Worm (Caenorhabditis elegans): ENCODE data around the gene Y55F3BL.6.

Gene Y55F3BL.6

ce11 chrIV:830262-830960 is 23.5 kb upstream of the Y55F3BL.6 start:
- TF ChIP-seq egl-5 (tag; optimal IDR thresholded peaks at IDR 0.05) (no peak), fkh-10 (GFP tag; optimal IDR thresholded peaks at IDR 0.05) (no peak), mdl-1 (tag; optimal IDR thresholded peaks at IDR 0.05) (no peak)

DNA sequence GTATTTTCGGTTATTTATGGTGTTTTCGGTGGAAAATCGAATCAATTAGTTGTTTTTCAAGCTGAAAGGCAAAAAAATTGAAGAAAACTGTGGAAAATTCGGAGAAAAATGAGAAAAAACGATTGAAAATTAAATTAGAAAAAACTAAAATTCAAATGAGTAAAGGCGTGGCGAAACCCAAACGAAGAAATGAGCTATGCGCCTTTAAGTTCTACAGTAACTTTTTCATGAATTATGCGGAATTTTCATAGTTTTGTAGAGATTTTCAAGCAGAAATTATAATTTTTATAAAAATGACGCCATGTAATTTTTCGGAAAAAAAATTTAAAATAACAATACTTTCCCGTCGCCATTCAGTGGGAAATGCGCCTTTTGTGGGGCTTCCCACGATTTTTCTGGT is 22.8 kb upstream of the Y55F3BL.6 start:
- TF ChIP-seq zag-1 (tag; optimal IDR thresholded peaks at IDR 0.05) (no peak), ZK546.5 (tag; optimal IDR thresholded peaks at IDR 0.05) (no peak), nhr-237 (tag; optimal IDR thresholded peaks at IDR 0.05) (no peak), pqm-1 (tag; optimal IDR thresholded peaks at IDR 0.05) (no peak), unc-62 (GFP tag; optimal IDR thresholded peaks at IDR 0.05) (no peak), fos-1 (tag; optimal IDR thresholded peaks at IDR 0.05) (no peak)

DNA sequence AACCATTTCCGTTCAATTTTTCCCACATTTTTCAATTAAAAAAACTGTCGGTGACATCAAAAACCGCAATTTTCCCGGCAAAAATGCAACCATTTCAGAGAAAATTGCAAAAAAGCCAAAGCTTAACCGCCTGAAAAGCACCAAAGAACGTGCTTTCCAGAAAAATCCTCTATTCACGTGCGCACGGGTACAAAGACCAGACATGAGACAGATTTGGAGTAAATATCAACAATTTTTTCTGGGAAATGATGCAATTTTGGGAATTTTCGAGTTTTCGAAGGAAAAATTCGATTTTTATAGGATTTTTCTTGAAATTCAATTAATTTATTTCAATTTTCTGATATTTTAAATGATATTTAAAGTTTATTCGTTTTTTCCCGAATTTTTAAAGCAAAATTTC is 22.2 kb upstream of the Y55F3BL.6 start:
- TF ChIP-seq mml-1 (tag; optimal IDR thresholded peaks at IDR 0.05) (no peak), hmg-11 (tag; optimal IDR thresholded peaks at IDR 0.05) (no peak), daf-12 (tag; optimal IDR thresholded peaks at IDR 0.05) (no peak), fkh-10 (GFP tag; optimal IDR thresholded peaks at IDR 0.05) (no peak), fos-1 (tag; optimal IDR thresholded peaks at IDR 0.05) (no peak), lin-39 (tag; optimal IDR thresholded peaks at IDR 0.05) (no peak), unc-62 (GFP tag; optimal IDR thresholded peaks at IDR 0.05) (no peak), pha-4 (tag; optimal IDR thresholded peaks at IDR 0.05) (no peak), aly-2 (tag; optimal IDR thresholded peaks at IDR 0.05) (no peak), nfya-1 (tag; optimal IDR thresholded peaks at IDR 0.05; ENCODE audit: insufficient read depth) (no peak), lin-15B (tag; optimal IDR thresholded peaks at IDR 0.05) (no peak), eor-1 (tag; optimal IDR thresholded peaks at IDR 0.05) (no peak), nhr-12 (tag; optimal IDR thresholded peaks at IDR 0.05) (no peak), R02D3.7 (tag; optimal IDR thresholded peaks at IDR 0.05) (no peak), skn-1 (tag; optimal IDR thresholded peaks at IDR 0.05) (no peak), ztf-4 (tag; optimal IDR thresholded peaks at IDR 0.05) (no peak)

ce11 chrIV:828427-828826 is 21.6 kb upstream of the Y55F3BL.6 start:
- no peak for TF ChIP-seq ceh-9 (tag; optimal IDR thresholded peaks at IDR 0.05)
- peak; percentile 85 for TF ChIP-seq hmg-11 (tag; optimal IDR thresholded peaks at IDR 0.05)
- peak; percentile 66 for TF ChIP-seq lin-39 (tag; optimal IDR thresholded peaks at IDR 0.05)
- TF ChIP-seq lin-15B (tag; optimal IDR thresholded peaks at IDR 0.05) = peak; percentile 95
- no peak for TF ChIP-seq nhr-11 (tag; optimal IDR thresholded peaks at IDR 0.05)
- no peak for TF ChIP-seq daf-12 (tag; optimal IDR thresholded peaks at IDR 0.05)
- no peak for TF ChIP-seq ceh-82 (tag; optimal IDR thresholded peaks at IDR 0.05)
- peak; percentile 51 for TF ChIP-seq ceh-28 (tag; optimal IDR thresholded peaks at IDR 0.05)
- no peak for TF ChIP-seq ama-1 (optimal IDR thresholded peaks at IDR 0.05)
- TF ChIP-seq eor-1 (tag; optimal IDR thresholded peaks at IDR 0.05) = peak in 1 of 2 experiments; percentile 54
- TF ChIP-seq fkh-10 (GFP tag; optimal IDR thresholded peaks at IDR 0.05) = peak; percentile 10
- TF ChIP-seq aly-2 (tag; optimal IDR thresholded peaks at IDR 0.05) = no peak
- TF ChIP-seq R02D3.7 (tag; optimal IDR thresholded peaks at IDR 0.05) = peak; percentile 28
- no peak for TF ChIP-seq elt-3 (tag; optimal IDR thresholded peaks at IDR 0.05)
- no peak for TF ChIP-seq nhr-76 (tag; optimal IDR thresholded peaks at IDR 0.05)
- TF ChIP-seq sea-2 (GFP tag; optimal IDR thresholded peaks at IDR 0.05) = no peak
- no peak for TF ChIP-seq unc-39 (tag; optimal IDR thresholded peaks at IDR 0.05)
- peak; percentile 88 for TF ChIP-seq nfya-1 (tag; optimal IDR thresholded peaks at IDR 0.05; ENCODE audit: insufficient read depth)
- TF ChIP-seq pha-4 (tag; optimal IDR thresholded peaks at IDR 0.05) = peak; percentile 81
- peak; percentile 49 for TF ChIP-seq nhr-23 (tag; optimal IDR thresholded peaks at IDR 0.05)
- peak; percentile 68 for TF ChIP-seq elt-1 (tag; optimal IDR thresholded peaks at IDR 0.05)
- peak; percentile 63 for TF ChIP-seq snpc-4 (tag; optimal IDR thresholded peaks at IDR 0.05)

ce11 chrIV:826145-826544 is 19.3 kb upstream of the Y55F3BL.6 start:
- no peak for TF ChIP-seq ceh-82 (tag; optimal IDR thresholded peaks at IDR 0.05)
- no peak for TF ChIP-seq nhr-23 (tag; optimal IDR thresholded peaks at IDR 0.05)
- TF ChIP-seq jun-1 (tag; optimal IDR thresholded peaks at IDR 0.05) = no peak
- TF ChIP-seq tbx-2 (tag; optimal IDR thresholded peaks at IDR 0.05) = no peak
- no peak for TF ChIP-seq pha-4 (tag; optimal IDR thresholded peaks at IDR 0.05)
- TF ChIP-seq lin-39 (tag; optimal IDR thresholded peaks at IDR 0.05) = no peak
- TF ChIP-seq lin-15B (tag; optimal IDR thresholded peaks at IDR 0.05) = no peak
- TF ChIP-seq hmg-11 (tag; optimal IDR thresholded peaks at IDR 0.05) = no peak
- no peak for TF ChIP-seq nhr-43 (tag; optimal IDR thresholded peaks at IDR 0.05; ENCODE audit: poor library complexity, severe bottlenecking)
- no peak for TF ChIP-seq ceh-28 (tag; optimal IDR thresholded peaks at IDR 0.05)
- no peak for TF ChIP-seq eor-1 (tag; optimal IDR thresholded peaks at IDR 0.05)
- no peak for TF ChIP-seq sea-2 (GFP tag; optimal IDR thresholded peaks at IDR 0.05)
- TF ChIP-seq pqm-1 (tag; optimal IDR thresholded peaks at IDR 0.05) = no peak
- TF ChIP-seq fkh-2 (tag; optimal IDR thresholded peaks at IDR 0.05) = no peak
- TF ChIP-seq unc-62 (GFP tag; optimal IDR thresholded peaks at IDR 0.05) = no peak
- no peak for TF ChIP-seq unc-39 (tag; optimal IDR thresholded peaks at IDR 0.05)
- TF ChIP-seq ztf-4 (tag; optimal IDR thresholded peaks at IDR 0.05) = no peak
